Worm (Caenorhabditis elegans) whole organism, early embryonic: Measurements from ENCODE around the gene F21D9.4.

Experiments used
- B0310.2 ChIP-seq: sonication (generic microtip); optimal IDR thresholded peaks from 2 replicates; lab custom pipeline; 2016; ENCODE audit warnings: mild to moderate bottlenecking, missing genetic modification characterization, missing compliant biosample characterization
- F13C5.2 ChIP-seq: sonication (generic microtip); optimal IDR thresholded peaks from 2 replicates; lab custom pipeline; 2017; ENCODE audit warnings: mild to moderate bottlenecking, missing genetic modification characterization, inconsistent platforms, missing compliant biosample characterization
- aly-1 ChIP-seq: sonication (generic microtip); optimal IDR thresholded peaks from 2 replicates; lab custom pipeline; 2016; ENCODE audit warnings: missing genetic modification characterization, missing compliant biosample characterization
- ama-1 ChIP-seq: fragments of 150-350 bp; optimal IDR thresholded peaks from 2 replicates; lab custom pipeline; 2014
- ceh-13 ChIP-seq: fragments of 200-800 bp; sonication (Bioruptor generic); optimal IDR thresholded peaks from 2 replicates; lab custom pipeline; 2018; ENCODE audit warnings: mild to moderate bottlenecking, missing genetic modification characterization, missing compliant biosample characterization
- ceh-36 ChIP-seq: sonication (generic microtip); optimal IDR thresholded peaks from 2 replicates; lab custom pipeline; 2016; ENCODE audit warnings: missing genetic modification characterization, inconsistent platforms, missing compliant biosample characterization
- ets-7 ChIP-seq: sonication (generic microtip); optimal IDR thresholded peaks from 2 replicates; lab custom pipeline; 2016; ENCODE audit warnings: missing genotype, missing genetic modification characterization, missing compliant biosample characterization
- flt-1 ChIP-seq: fragments of 200-800 bp; sonication (Bioruptor generic); IDR thresholded peaks from 2 replicates; pipeline ENCODE4 v1.3.6; 2022; ENCODE audit warnings: missing genetic modification characterization, missing compliant biosample characterization
- hmbx-1 ChIP-seq: sonication (generic microtip); optimal IDR thresholded peaks from 2 replicates; lab custom pipeline; 2016; ENCODE audit warnings: mild to moderate bottlenecking, missing genetic modification characterization, missing compliant biosample characterization
- hmg-4 ChIP-seq: fragments of 200-800 bp; sonication (Bioruptor generic); optimal IDR thresholded peaks from 2 replicates; lab custom pipeline; 2018; ENCODE audit warnings: mild to moderate bottlenecking, missing genetic modification characterization, missing compliant biosample characterization
- hnd-1 ChIP-seq: sonication (generic microtip); optimal IDR thresholded peaks from 2 replicates; lab custom pipeline; 2016; ENCODE audit warnings: missing genetic modification characterization, missing compliant biosample characterization
- pes-1 ChIP-seq: fragments of 200-800 bp; sonication (Bioruptor generic); IDR thresholded peaks from 2 replicates; pipeline ENCODE4 v1.3.6; 2022; ENCODE audit warnings: missing genetic modification reagents, missing genetic modification characterization, missing compliant biosample characterization
- scrt-1 ChIP-seq: fragments of 200-800 bp; sonication (Bioruptor generic); IDR thresholded peaks from 2 replicates; pipeline ENCODE4 v1.3.6; 2022; ENCODE audit warnings: missing genetic modification characterization, missing compliant biosample characterization
- sea-1 ChIP-seq: fragments of 200-800 bp; sonication (Bioruptor generic); conservative IDR thresholded peaks from 2 replicates; pipeline ENCODE4 v1.3.6; 2022; ENCODE audit warnings: missing genetic modification characterization, missing compliant biosample characterization
- tbx-11 ChIP-seq: fragments of 200-800 bp; sonication (Bioruptor generic); IDR thresholded peaks from 2 replicates; pipeline ENCODE4 v1.3.6; 2022; ENCODE audit warnings: missing genetic modification characterization, missing compliant biosample characterization
- tbx-37 ChIP-seq: fragments of 200-800 bp; sonication (Bioruptor generic); conservative IDR thresholded peaks from 2 replicates; pipeline ENCODE4 v1.3.6; 2022; ENCODE audit warnings: missing genetic modification reagents, missing genetic modification characterization, missing compliant biosample characterization
- tra-4 ChIP-seq: sonication (generic microtip); optimal IDR thresholded peaks from 2 replicates; lab custom pipeline; 2017; ENCODE audit warnings: missing genetic modification characterization, missing compliant biosample characterization

F21D9.4 gene

ce11 chrV:19285921-19286320 lies 32.3 kb downstream of the F21D9.4 start:
- TF ChIP-seq F13C5.2 (tag; lab: Kevin White, UChicago) (no peak), ceh-36 (tag; lab: Kevin White, UChicago) (no peak), hmg-4 (GFP tag; lab: Kevin White, UChicago) (no peak), ets-7 (tag; lab: Kevin White, UChicago) (no peak), tbx-11 (GFP tag; lab: Robert Waterston, UW) (no peak), hnd-1 (no peak), B0310.2 (tag; lab: Kevin White, UChicago) (no peak), aly-1 (tag; lab: Kevin White, UChicago) (no peak)

- TF ChIP-seq tbx-37 (no peak), hnd-1 (no peak), ama-1 (lab: Kevin White, UChicago) (no peak), flt-1 (no peak), hmbx-1 (tag; lab: Kevin White, UChicago) (no peak), scrt-1 (no peak), sea-1 (GFP tag; lab: Robert Waterston, UW) (no peak)
Observed at ce11 chrV:19288073-19288805, 34.6 kb downstream of the F21D9.4 start, which contains the start of the genes F55C9.3 and fbxb-57. Gene F55C9.3 (minus strand): TSS chrV:19288173. Gene fbxb-57 (plus strand): TSS chrV:19288755.

ce11 chrV:19293025-19293424 lies 39.4 kb downstream of the F21D9.4 start, which contains the start of gene F55C9.5:
Gene F55C9.5 (minus strand): TSS chrV:19293125.
- no peak for TF ChIP-seq flt-1
- no peak for TF ChIP-seq F13C5.2 (tag; lab: Kevin White, UChicago)
- TF ChIP-seq tra-4, result no peak
- TF ChIP-seq hnd-1, result no peak
- TF ChIP-seq tbx-11 (GFP tag; lab: Robert Waterston, UW), result no peak
- TF ChIP-seq hmbx-1 (tag; lab: Kevin White, UChicago), result no peak
- TF ChIP-seq ceh-13 (GFP tag; lab: Kevin White, UChicago), result no peak
- TF ChIP-seq ets-7 (tag; lab: Kevin White, UChicago), result no peak
- TF ChIP-seq pes-1 (GFP tag; lab: Robert Waterston, UW), result no peak
- TF ChIP-seq ama-1 (lab: Kevin White, UChicago), result no peak
- no peak for TF ChIP-seq B0310.2 (tag; lab: Kevin White, UChicago)
- TF ChIP-seq tbx-37, result no peak
- TF ChIP-seq aly-1 (tag; lab: Kevin White, UChicago), result no peak
- TF ChIP-seq hmg-4 (GFP tag; lab: Kevin White, UChicago), result no peak
- no peak for TF ChIP-seq scrt-1
- no peak for TF ChIP-seq ceh-36 (tag; lab: Kevin White, UChicago)
- no peak for TF ChIP-seq sea-1 (GFP tag; lab: Robert Waterston, UW)

- TF ChIP-seq B0310.2 (tag; lab: Kevin White, UChicago) (no peak), hmg-4 (GFP tag; lab: Kevin White, UChicago) (no peak), F13C5.2 (tag; lab: Kevin White, UChicago) (no peak), sea-1 (GFP tag; lab: Robert Waterston, UW) (no peak)
Observed at ce11 chrV:19296723-19297122, 43.1 kb downstream of the F21D9.4 start, which contains the start of gene F55C9.6. Gene F55C9.6 (minus strand): TSS chrV:19296823.

- TF ChIP-seq aly-1 (tag; lab: Kevin White, UChicago) (no peak), hmbx-1 (tag; lab: Kevin White, UChicago) (no peak), sea-1 (GFP tag; lab: Robert Waterston, UW) (no peak), ama-1 (lab: Kevin White, UChicago) (no peak), scrt-1 (no peak), hnd-1 (no peak), hmg-4 (GFP tag; lab: Kevin White, UChicago) (no peak), tbx-11 (GFP tag; lab: Robert Waterston, UW) (no peak), ets-7 (tag; lab: Kevin White, UChicago) (no peak), ceh-13 (GFP tag; lab: Kevin White, UChicago) (no peak), tbx-37 (no peak), pes-1 (GFP tag; lab: Robert Waterston, UW) (no peak), F13C5.2 (tag; lab: Kevin White, UChicago) (no peak), tra-4 (no peak), B0310.2 (tag; lab: Kevin White, UChicago) (no peak), flt-1 (no peak), ceh-36 (tag; lab: Kevin White, UChicago) (no peak)
Observed at ce11 chrV:19297510-19297909, 43.9 kb downstream of the F21D9.4 start, which contains the start of gene fbxb-60. Gene fbxb-60 (plus strand): TSS chrV:19297810.

ce11 chrV:19299262-19299661 lies 45.6 kb downstream of the F21D9.4 start, which contains the start of gene F55C9.14:
Gene F55C9.14 (plus strand): TSS chrV:19299562.
- TF ChIP-seq F13C5.2 (tag; lab: Kevin White, UChicago) (no peak), hmbx-1 (tag; lab: Kevin White, UChicago) (no peak), sea-1 (GFP tag; lab: Robert Waterston, UW) (no peak), flt-1 (no peak), ama-1 (lab: Kevin White, UChicago) (no peak), B0310.2 (tag; lab: Kevin White, UChicago) (no peak), pes-1 (GFP tag; lab: Robert Waterston, UW) (no peak), ceh-13 (GFP tag; lab: Kevin White, UChicago) (no peak), hmg-4 (GFP tag; lab: Kevin White, UChicago) (no peak), hnd-1 (no peak), aly-1 (tag; lab: Kevin White, UChicago) (no peak), tbx-11 (GFP tag; lab: Robert Waterston, UW) (no peak), scrt-1 (no peak), ceh-36 (tag; lab: Kevin White, UChicago) (no peak), ets-7 (tag; lab: Kevin White, UChicago) (no peak)

ce11 chrV:19301934-19302333 lies 48.3 kb downstream of the F21D9.4 start, which contains the start of gene fbxb-62:
Gene fbxb-62 (minus strand): TSS chrV:19302034.
- TF ChIP-seq aly-1 (tag; lab: Kevin White, UChicago) (no peak), flt-1 (no peak), hnd-1 (no peak), ama-1 (lab: Kevin White, UChicago) (no peak), pes-1 (GFP tag; lab: Robert Waterston, UW) (no peak), hmbx-1 (tag; lab: Kevin White, UChicago) (no peak), B0310.2 (tag; lab: Kevin White, UChicago) (no peak), scrt-1 (no peak), ceh-13 (GFP tag; lab: Kevin White, UChicago) (no peak), ceh-36 (tag; lab: Kevin White, UChicago) (no peak), tbx-37 (no peak), tbx-11 (GFP tag; lab: Robert Waterston, UW) (no peak), ets-7 (tag; lab: Kevin White, UChicago) (no peak), tra-4 (no peak), F13C5.2 (tag; lab: Kevin White, UChicago) (no peak), sea-1 (GFP tag; lab: Robert Waterston, UW) (no peak), hmg-4 (GFP tag; lab: Kevin White, UChicago) (no peak)
